Fruit fly (Drosophila melanogaster) whole organism: ENCODE data around the gene CG3224.

Experiments
- CG8478 ChIP-seq: fragments of >200 bp; optimal IDR thresholded peaks from 2 replicates; lab custom pipeline; 2018; ENCODE audit warnings: inconsistent platforms
- Dll ChIP-seq: fragments of >200 bp; optimal IDR thresholded peaks from 2 replicates; lab custom pipeline; 2017
- EcR ChIP-seq, 2 experiments: fragments of >200 bp; optimal IDR thresholded peaks; 2 replicates each; lab custom pipeline; 2017; ENCODE audit warnings: missing biosample characterization in 2 of 2, missing genetic modification characterization in 2 of 2, missing genetic modification reagents in 2 of 2
- pan ChIP-seq: fragments of >200 bp; optimal IDR thresholded peaks from 2 replicates; lab custom pipeline; 2017
- psq ChIP-seq: fragments of >200 bp; optimal IDR thresholded peaks from 2 replicates; lab custom pipeline; 2017
- usp ChIP-seq: fragments of >200 bp; optimal IDR thresholded peaks from 2 replicates; lab custom pipeline; 2017; ENCODE audit warnings: missing biosample characterization, missing genetic modification characterization, mixed read lengths

- TF ChIP-seq CG8478 (lab: Kevin White, UChicago), result no peak
- no peak for TF ChIP-seq EcR (GFP tag; optimal IDR thresholded peaks at IDR 0.05; lab: Kevin White, UChicago)
- no peak for TF ChIP-seq pan (lab: Kevin White, UChicago)
- no peak for TF ChIP-seq Dll (lab: Kevin White, UChicago)
- TF ChIP-seq psq, result no peak
- no peak for TF ChIP-seq usp (GFP tag; lab: Kevin White, UChicago)
Measured at dm6 chrX:6673637-6674487, 12.6 kb upstream of the CG3224 start, which contains the start of the genes CG3198 and Mcm6.
